Fruit fly (Drosophila melanogaster) S2 (cell line): Measurements from ENCODE around the gene Tsp66E.

Source experiments
- CG8478 ChIP-seq: fragments of >200 bp; optimal IDR thresholded peaks from 2 replicates; lab custom pipeline; 2018
- CTCF ChIP-seq, 2 experiments: fragments of >200 bp; optimal IDR thresholded peaks; 2 replicates each; lab custom pipeline; 2018

DNA sequence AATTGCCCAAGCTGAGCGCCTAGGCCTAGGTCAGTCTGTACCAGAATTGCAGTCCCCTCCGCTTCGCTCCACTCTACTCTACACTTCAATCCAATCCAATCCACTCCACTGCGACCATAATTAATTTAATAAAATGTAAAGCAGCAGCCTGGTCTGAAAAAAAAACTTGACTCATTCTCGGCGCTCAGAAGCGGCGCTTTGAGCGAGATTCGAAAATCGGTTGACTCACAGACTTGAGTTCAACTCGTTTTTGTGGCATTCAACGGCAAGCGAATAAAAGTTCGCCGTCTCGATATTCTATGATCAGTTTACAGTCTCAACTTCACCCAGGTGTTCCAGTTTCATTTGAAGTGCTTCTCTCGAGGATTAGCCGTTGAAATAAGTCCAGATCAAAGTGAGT lies 69.2 kb downstream of the Tsp66E start, which contains the start of gene CG13314:
- TF ChIP-seq CG8478 (lab: Kevin White, UChicago) (no peak), CTCF (optimal IDR thresholded peaks at IDR 0.05; lab: Kevin White, UChicago) (no peak)
